Worm (Caenorhabditis elegans): ENCODE data around the gene nspb-10.
A peak's percentile ranks its signal among the peaks of the same experiment; 100 is the strongest.

ce11 chrII:14616927-14617326 lies 28.9 kb upstream of the nspb-10 start:
- TF ChIP-seq W03F9.2 (tag; optimal IDR thresholded peaks at IDR 0.05): no peak
- no peak for TF ChIP-seq him-1 (tag; optimal IDR thresholded peaks at IDR 0.05)
- TF ChIP-seq dao-5 (tag; optimal IDR thresholded peaks at IDR 0.05): peak; percentile 74
